Worm (Caenorhabditis elegans): ENCODE data around the gene F12A10.8.

ce11 chrII:5474946-5475345 lies 25.9 kb downstream of the F12A10.8 start, which contains the start of gene ilcr-2:
- no peak for TF ChIP-seq nhr-76 (tag; optimal IDR thresholded peaks at IDR 0.05)
- no peak for TF ChIP-seq nhr-12 (tag; optimal IDR thresholded peaks at IDR 0.05)
- TF ChIP-seq ztf-11 (tag; optimal IDR thresholded peaks at IDR 0.05): no peak
- no peak for TF ChIP-seq lin-13 (GFP tag; optimal IDR thresholded peaks at IDR 0.05)
- TF ChIP-seq nhr-90 (tag; optimal IDR thresholded peaks at IDR 0.05; ENCODE audit: poor library complexity): no peak
